Fruit fly (Drosophila melanogaster) whole organism, embryonic: ENCODE measurements around the gene Cka.

Experiments used
- Atf-2 ChIP-seq: fragments of 200-800 bp; sonication (Bioruptor generic); optimal IDR thresholded peaks from 2 replicates; lab custom pipeline; 2016; ENCODE audit warnings: missing biosample characterization, missing genetic modification characterization
- CG10959 ChIP-seq: fragments of 200-800 bp; sonication (Bioruptor generic); IDR thresholded peaks from 2 replicates; pipeline ENCODE4 v1.3.6; 2022; ENCODE audit warnings: missing biosample characterization, missing genetic modification characterization
- CG11247 ChIP-seq: fragments of 200-800 bp; sonication (Bioruptor generic); IDR thresholded peaks from 2 replicates; pipeline ENCODE4 v1.3.6; 2022; ENCODE audit warnings: missing biosample characterization, missing genetic modification characterization
- CG12104 ChIP-seq: fragments of 200-800 bp; sonication (Bioruptor generic); optimal IDR thresholded peaks from 3 replicates; lab custom pipeline; 2016; ENCODE audit warnings: missing biosample characterization, missing genetic modification characterization
- CG15514 ChIP-seq: fragments of 200-800 bp; sonication (Bioruptor generic); optimal IDR thresholded peaks from 3 replicates; lab custom pipeline; 2017; ENCODE audit warnings: missing biosample characterization, missing genetic modification characterization, mild to moderate bottlenecking, moderate library complexity, missing genetic modification reagents
- CG1603 ChIP-seq: fragments of 200-800 bp; sonication (Bioruptor generic); optimal IDR thresholded peaks from 2 replicates; lab custom pipeline; 2019; ENCODE audit warnings: missing biosample characterization, mild to moderate bottlenecking, missing genetic modification characterization, moderate library complexity
- CG17328 ChIP-seq: fragments of 200-800 bp; sonication (Bioruptor generic); IDR thresholded peaks from 2 replicates; pipeline ENCODE4 v1.3.6; 2022; ENCODE audit warnings: missing biosample characterization, missing genetic modification characterization
- CG17912 ChIP-seq: fragments of 200-800 bp; sonication (Bioruptor generic); optimal IDR thresholded peaks from 2 replicates; lab custom pipeline; 2018; ENCODE audit warnings: missing biosample characterization, mild to moderate bottlenecking, missing genetic modification characterization
- CG18262 ChIP-seq: fragments of 200-800 bp; optimal IDR thresholded peaks from 3 replicates; lab custom pipeline; 2019; ENCODE audit warnings: missing biosample characterization, mild to moderate bottlenecking, missing genetic modification characterization, moderate library complexity
- CG33213 ChIP-seq: fragments of 200-800 bp; sonication (Bioruptor generic); optimal IDR thresholded peaks from 3 replicates; lab custom pipeline; 2016; ENCODE audit warnings: missing biosample characterization, missing genetic modification characterization
- CG33557 ChIP-seq: fragments of 200-800 bp; sonication (Bioruptor generic); optimal IDR thresholded peaks from 2 replicates; lab custom pipeline; 2019; ENCODE audit warnings: missing biosample characterization, mild to moderate bottlenecking, missing genetic modification characterization, moderate library complexity
- CG3995 ChIP-seq: fragments of 200-800 bp; sonication (Bioruptor generic); optimal IDR thresholded peaks from 3 replicates; lab custom pipeline; 2016; ENCODE audit warnings: missing biosample characterization, missing genetic modification characterization
- CG4282 ChIP-seq: fragments of 200-800 bp; sonication (Bioruptor generic); optimal IDR thresholded peaks from 2 replicates; lab custom pipeline; 2016; ENCODE audit warnings: missing biosample characterization, missing genetic modification characterization
- CG4404 ChIP-seq: fragments of 200-800 bp; sonication (Bioruptor generic); IDR thresholded peaks from 2 replicates; pipeline ENCODE4 v1.3.6; 2022; ENCODE audit warnings: missing biosample characterization, missing genetic modification characterization
- CG6689 ChIP-seq: fragments of 200-800 bp; sonication (Bioruptor generic); IDR thresholded peaks from 2 replicates; pipeline ENCODE4 v1.3.6; 2022; ENCODE audit warnings: missing biosample characterization, missing genetic modification characterization
- CG7745 ChIP-seq: fragments of 200-800 bp; sonication (Bioruptor generic); optimal IDR thresholded peaks from 2 replicates; lab custom pipeline; 2018; ENCODE audit warnings: missing biosample characterization, mild to moderate bottlenecking, missing genetic modification characterization, moderate library complexity
- CG7786 ChIP-seq: fragments of 200-800 bp; sonication (Bioruptor generic); optimal IDR thresholded peaks from 2 replicates; lab custom pipeline; 2016; ENCODE audit warnings: missing biosample characterization, missing genetic modification characterization
- CG9797 ChIP-seq: fragments of 200-800 bp; sonication (Bioruptor generic); optimal IDR thresholded peaks from 3 replicates; lab custom pipeline; 2018; ENCODE audit warnings: missing biosample characterization, mild to moderate bottlenecking, missing genetic modification characterization
- CrebB ChIP-seq: fragments of 200-800 bp; sonication (Bioruptor generic); optimal IDR thresholded peaks from 3 replicates; lab custom pipeline; 2018; ENCODE audit warnings: missing biosample characterization, mild to moderate bottlenecking, missing genetic modification characterization
- Dip3 ChIP-seq: fragments of 200-800 bp; sonication (Bioruptor generic); optimal IDR thresholded peaks from 3 replicates; lab custom pipeline; 2016; ENCODE audit warnings: missing biosample characterization, missing genetic modification characterization
- Drgx ChIP-seq: fragments of 200-800 bp; sonication (Bioruptor generic); IDR thresholded peaks from 2 replicates; pipeline ENCODE4 v1.3.6; 2022; ENCODE audit warnings: missing biosample characterization, missing genetic modification characterization
- Ets65A ChIP-seq: fragments of 200-800 bp; sonication (Bioruptor generic); peaks from one replicate; lab custom pipeline; 2016; ENCODE audit warnings: missing biosample characterization, missing genetic modification characterization
- GATAe ChIP-seq: fragments of 200-800 bp; sonication (Bioruptor generic); conservative IDR thresholded peaks from 2 replicates; pipeline ENCODE4 v1.3.6; 2022; ENCODE audit warnings: missing biosample characterization, missing genetic modification characterization
- HmgD ChIP-seq: fragments of 200-800 bp; sonication (Bioruptor generic); optimal IDR thresholded peaks from 3 replicates; lab custom pipeline; 2016; ENCODE audit warnings: missing biosample characterization, missing genetic modification characterization
- Hr3 ChIP-seq: fragments of 200-800 bp; sonication (Bioruptor generic); optimal IDR thresholded peaks from 3 replicates; lab custom pipeline; 2016; ENCODE audit warnings: missing biosample characterization, missing genetic modification characterization
- Nf-YA ChIP-seq: fragments of 200-800 bp; sonication (Bioruptor generic); IDR thresholded peaks from 2 replicates; pipeline ENCODE4 v1.3.6; 2022; ENCODE audit warnings: missing biosample characterization, missing genetic modification characterization
- Optix ChIP-seq: fragments of 200-800 bp; sonication (Bioruptor generic); IDR thresholded peaks from 3 replicates; pipeline ENCODE4 v1.3.6; 2022; ENCODE audit warnings: missing biosample characterization, missing genetic modification characterization
- Ravus ChIP-seq: fragments of 200-800 bp; sonication (Bioruptor generic); IDR thresholded peaks from 2 replicates; pipeline ENCODE4 v1.3.6; 2022; ENCODE audit warnings: missing biosample characterization, missing genetic modification characterization
- Rfx ChIP-seq: fragments of 200-800 bp; sonication (Bioruptor generic); IDR thresholded peaks from 2 replicates; pipeline ENCODE4 v1.3.6; 2022; ENCODE audit warnings: missing biosample characterization, missing genetic modification characterization
- Six4 ChIP-seq: fragments of 200-800 bp; sonication (Bioruptor generic); optimal IDR thresholded peaks from 2 replicates; lab custom pipeline; 2016; ENCODE audit warnings: missing biosample characterization, missing genetic modification characterization
- Sox102F ChIP-seq: fragments of 200-800 bp; sonication (Bioruptor generic); optimal IDR thresholded peaks from 2 replicates; lab custom pipeline; 2018; ENCODE audit warnings: missing biosample characterization, mild to moderate bottlenecking, missing genetic modification characterization, moderate library complexity
- Xbp1 ChIP-seq: fragments of 200-800 bp; sonication (Bioruptor generic); optimal IDR thresholded peaks from 3 replicates; lab custom pipeline; 2016; ENCODE audit warnings: missing biosample characterization, mild to moderate bottlenecking, missing genetic modification characterization
- Xrp1 ChIP-seq: fragments of 200-800 bp; sonication (Bioruptor generic); IDR thresholded peaks from 2 replicates; pipeline ENCODE4 v1.3.6; 2022; ENCODE audit warnings: missing biosample characterization, missing genetic modification characterization
- amos ChIP-seq: fragments of 200-800 bp; sonication (Bioruptor generic); IDR thresholded peaks from 2 replicates; pipeline ENCODE4 v1.3.6; 2022; ENCODE audit warnings: missing biosample characterization, missing genetic modification characterization; ENCODE audit not compliant: partially characterized antibody
- bbx ChIP-seq: fragments of 200-800 bp; sonication (Bioruptor generic); IDR thresholded peaks from 2 replicates; pipeline ENCODE4 v1.3.6; 2022; ENCODE audit warnings: missing biosample characterization, missing genetic modification characterization; ENCODE audit not compliant: partially characterized antibody
- chif ChIP-seq, 2 experiments: fragments of 200-800 bp; sonication (Bioruptor generic); optimal IDR thresholded peaks; 3 replicates each; lab custom pipeline; 2016; ENCODE audit warnings: missing biosample characterization in 2 of 2, missing genetic modification characterization in 2 of 2
- chm ChIP-seq: fragments of 200-800 bp; sonication (Bioruptor generic); IDR thresholded peaks from 2 replicates; pipeline ENCODE4 v1.3.6; 2022; ENCODE audit warnings: missing biosample characterization, missing genetic modification characterization
- dmrt11E ChIP-seq: fragments of 200-800 bp; sonication (Bioruptor generic); optimal IDR thresholded peaks from 3 replicates; lab custom pipeline; 2018; ENCODE audit warnings: missing biosample characterization, mild to moderate bottlenecking, missing genetic modification characterization, moderate library complexity
- fd64A ChIP-seq: fragments of 200-800 bp; sonication (Bioruptor generic); optimal IDR thresholded peaks from 3 replicates; lab custom pipeline; 2018; ENCODE audit warnings: missing biosample characterization, mild to moderate bottlenecking, missing genetic modification characterization
- fd96Cb ChIP-seq: fragments of 200-800 bp; sonication (Bioruptor generic); optimal IDR thresholded peaks from 2 replicates; lab custom pipeline; 2018; ENCODE audit warnings: missing biosample characterization, mild to moderate bottlenecking, missing genetic modification characterization, moderate library complexity
- gfzf ChIP-seq: fragments of 200-800 bp; sonication (Bioruptor generic); optimal IDR thresholded peaks from 2 replicates; lab custom pipeline; 2016; ENCODE audit warnings: missing biosample characterization, mild to moderate bottlenecking, missing genetic modification characterization, moderate library complexity
- gro ChIP-seq: fragments of 200-800 bp; sonication (Bioruptor generic); optimal IDR thresholded peaks from 2 replicates; lab custom pipeline; 2016; ENCODE audit warnings: missing biosample characterization, missing genetic modification characterization
- gsb ChIP-seq: fragments of 200-800 bp; sonication (Bioruptor generic); IDR thresholded peaks from 2 replicates; pipeline ENCODE4 v1.3.6; 2022; ENCODE audit warnings: missing biosample characterization, missing genetic modification characterization
- ham ChIP-seq: fragments of 200-800 bp; sonication (Bioruptor generic); IDR thresholded peaks from 2 replicates; pipeline ENCODE4 v1.3.6; 2022; ENCODE audit warnings: missing biosample characterization, missing genetic modification characterization
- hb ChIP-seq: fragments of 200-800 bp; sonication (Bioruptor generic); IDR thresholded peaks from 3 replicates; pipeline ENCODE4 v1.3.6; 2022; ENCODE audit warnings: missing biosample characterization, missing genetic modification characterization; ENCODE audit not compliant: partially characterized antibody
- lbe ChIP-seq: fragments of 200-800 bp; sonication (Bioruptor generic); optimal IDR thresholded peaks from 2 replicates; lab custom pipeline; 2016; ENCODE audit warnings: missing biosample characterization, mild to moderate bottlenecking, missing genetic modification characterization
- odd ChIP-seq: fragments of 200-800 bp; sonication (Bioruptor generic); optimal IDR thresholded peaks from 2 replicates; lab custom pipeline; 2017; ENCODE audit warnings: missing biosample characterization, mild to moderate bottlenecking, missing genetic modification characterization
- ranshi ChIP-seq: fragments of 200-800 bp; sonication (Bioruptor generic); IDR thresholded peaks from 2 replicates; pipeline ENCODE4 v1.3.6; 2022; ENCODE audit warnings: missing biosample characterization, missing genetic modification characterization
- sima ChIP-seq: fragments of 200-800 bp; sonication (Bioruptor generic); optimal IDR thresholded peaks from 2 replicates; lab custom pipeline; 2016; ENCODE audit warnings: missing biosample characterization, missing genetic modification characterization
- tgo ChIP-seq: fragments of 200-800 bp; sonication (Bioruptor generic); IDR thresholded peaks from 3 replicates; pipeline ENCODE4 v1.3.6; 2022; ENCODE audit warnings: missing biosample characterization, missing genetic modification characterization
- tll ChIP-seq, 2 experiments: fragments of 200-800 bp in 1 of 2; fragments of >200 bp in 1 of 2; sonication (Bioruptor generic) in 1 of 2; optimal IDR thresholded peaks; 2 replicates each; lab custom pipeline; 2017 to 2019; ENCODE audit warnings: missing biosample characterization in 2 of 2, missing genetic modification characterization in 2 of 2, mild to moderate bottlenecking in 1 of 2, moderate library complexity in 1 of 2
- tx ChIP-seq: fragments of 200-800 bp; sonication (Bioruptor generic); optimal IDR thresholded peaks from 2 replicates; lab custom pipeline; 2016; ENCODE audit warnings: missing biosample characterization, missing genetic modification characterization

Gene Cka

dm6 chr2L:8039688-8040087 is 9.2 kb downstream of the Cka start, which contains the start of gene CG7367:
TSS of gene CG7367 (minus strand) at chr2L:8039788.
- TF ChIP-seq Six4 (no peak), tll (GFP tag; optimal IDR thresholded peaks at IDR 0.05; lab: Kevin White, UChicago) (no peak), gsb (no peak), Hr3 (no peak), CG18262 (tag; lab: Kevin White, UChicago) (no peak), Xrp1 (GFP tag; lab: Robert Waterston, UW) (no peak), Sox102F (GFP tag; lab: Kevin White, UChicago) (no peak), HmgD (GFP tag; lab: Kevin White, UChicago) (no peak), sima (no peak), CG33213 (GFP tag; lab: Kevin White, UChicago) (no peak), Rfx (GFP tag; lab: Robert Waterston, UW) (no peak), Xbp1 (GFP tag; lab: Kevin White, UChicago) (no peak), dmrt11E (tag; lab: Kevin White, UChicago) (no peak), fd96Cb (tag; lab: Kevin White, UChicago) (no peak)
- TF ChIP-seq, all 482 proteins: peak for 0

dm6 chr2L:8040872-8041271 is 10.4 kb downstream of the Cka start, which contains the start of gene CCDC53:
TSS of gene CCDC53 (plus strand) at chr2L:8041106.
- TF ChIP-seq CG6689 (GFP tag; lab: Robert Waterston, UW) (no peak), Nf-YA (no peak), chm (GFP tag; lab: Robert Waterston, UW) (no peak), chif (GFP tag; optimal IDR thresholded peaks at IDR 0.05; lab: Kevin White, UChicago) (no peak), amos (no peak; the same call in 1 of the 2 replicates), CG9797 (GFP tag; lab: Kevin White, UChicago) (peak; percentile 61), bbx (GFP tag; lab: Robert Waterston, UW) (peak; percentile 11; the same call in 1 of the 2 replicates), CG4404 (GFP tag; lab: Robert Waterston, UW) (no peak), CG12104 (GFP tag; lab: Kevin White, UChicago) (no peak), CG1603 (tag; lab: Kevin White, UChicago) (peak; percentile 14), fd64A (no peak), GATAe (GFP tag; lab: Robert Waterston, UW) (no peak), Optix (GFP tag; lab: Robert Waterston, UW) (no peak), Dip3 (GFP tag; lab: Kevin White, UChicago) (no peak), gro (no peak), Ets65A (GFP tag; lab: Kevin White, UChicago) (no peak), CG7745 (no peak), CG17912 (GFP tag; lab: Kevin White, UChicago) (no peak), Ravus (GFP tag; lab: Robert Waterston, UW) (no peak), CG4282 (no peak), CG11247 (GFP tag; lab: Robert Waterston, UW) (no peak), gfzf (GFP tag; lab: Kevin White, UChicago) (peak; percentile 82), CG10959 (no peak), CrebB (tag; lab: Kevin White, UChicago) (no peak), tgo (GFP tag; lab: Robert Waterston, UW) (no peak), Atf-2 (GFP tag; lab: Kevin White, UChicago) (no peak), hb (no peak), ham (no peak), CG33557 (no peak), tx (GFP tag; lab: Kevin White, UChicago) (no peak), lbe (GFP tag; lab: Kevin White, UChicago) (peak; percentile 19), odd (no peak), CG17328 (GFP tag; lab: Robert Waterston, UW) (no peak), CG7786 (GFP tag; lab: Kevin White, UChicago) (no peak), ranshi (GFP tag; lab: Robert Waterston, UW) (no peak), CG15514 (GFP tag; lab: Kevin White, UChicago) (peak; percentile 17), Drgx (GFP tag; lab: Robert Waterston, UW) (no peak), CG3995 (no peak)
